Fruit fly (Drosophila melanogaster) Kc167 (cell line): Measurements from ENCODE around the gene CG18766.

Experiments
- Myc ChIP-seq: fragments of >200 bp; optimal IDR thresholded peaks from 2 replicates; lab custom pipeline; 2017; ENCODE audit warnings: missing external identifiers
- Sin3A ChIP-seq: fragments of >200 bp; optimal IDR thresholded peaks from 2 replicates; lab custom pipeline; 2018; ENCODE audit warnings: missing external identifiers
- h ChIP-seq: fragments of >200 bp; optimal IDR thresholded peaks from 3 replicates; lab custom pipeline; 2018; ENCODE audit warnings: missing external identifiers
- insv ChIP-seq: fragments of >200 bp; optimal IDR thresholded peaks from 3 replicates; lab custom pipeline; 2018; ENCODE audit warnings: missing external identifiers
- psq ChIP-seq: fragments of >200 bp; optimal IDR thresholded peaks from 2 replicates; lab custom pipeline; 2017; ENCODE audit warnings: missing external identifiers
- ttk ChIP-seq: sonication (Bioruptor generic); optimal IDR thresholded peaks from 2 replicates; lab custom pipeline; 2017; ENCODE audit warnings: missing external identifiers

Gene CG18766

DNA sequence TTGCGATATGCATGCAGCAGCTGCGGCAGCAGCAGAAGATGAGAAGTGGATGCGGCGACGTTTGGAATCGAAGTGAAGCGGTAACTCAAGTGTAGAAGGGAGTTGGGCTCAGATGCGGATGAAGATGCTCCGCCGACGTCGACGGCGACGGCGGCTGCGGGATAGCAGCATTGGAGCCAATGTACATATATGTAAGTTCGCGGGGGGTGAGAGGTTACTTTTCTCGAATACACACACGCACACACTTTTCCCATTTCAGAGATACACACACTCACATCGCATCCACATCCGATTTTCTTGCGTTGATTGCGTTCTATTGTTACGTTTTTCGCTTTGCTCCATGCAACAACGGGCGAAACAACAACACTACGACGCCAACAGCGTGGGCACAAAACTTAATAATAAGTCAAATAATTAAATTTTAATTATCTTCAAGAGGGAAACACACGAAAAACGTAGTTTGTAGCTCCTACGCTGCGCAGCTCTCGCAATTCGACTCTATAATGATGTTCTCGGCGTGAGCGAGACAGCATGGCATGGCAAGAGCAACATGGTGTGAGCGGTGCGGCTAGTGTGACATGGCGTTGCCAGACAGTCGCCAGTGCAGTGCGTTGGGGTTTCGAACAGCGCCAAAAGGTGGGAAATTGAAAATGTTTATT lies at the start of gene CG18766:
TSS of gene CG18766 (minus strand) at position 508 of the 659 bp plus-strand sequence.
- TF ChIP-seq psq (lab: Kevin White, UChicago) (no peak), ttk (lab: Kevin White, UChicago) (no peak), Sin3A (lab: Kevin White, UChicago) (no peak), insv (lab: Kevin White, UChicago) (no peak), h (lab: Kevin White, UChicago) (no peak), Myc (lab: Kevin White, UChicago) (no peak)

DNA sequence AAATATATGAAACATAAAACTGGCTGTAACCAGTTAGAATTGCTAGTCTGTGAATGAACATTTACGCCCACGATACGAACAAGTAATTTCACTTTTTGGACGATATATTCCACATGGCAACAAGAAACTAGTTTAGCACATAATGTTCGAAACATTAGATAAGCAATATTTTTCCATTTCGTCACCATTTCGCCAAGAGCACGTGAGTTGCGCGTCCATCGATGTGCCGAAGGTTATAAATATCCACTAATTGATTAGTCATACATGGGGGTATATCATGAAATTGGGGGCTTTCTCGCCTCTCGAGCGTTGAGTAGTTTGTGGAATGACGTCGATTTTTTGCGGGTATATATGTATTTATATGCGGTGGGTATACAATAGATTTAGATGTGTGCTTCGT lies 49.1 kb upstream of the CG18766 start:
- TF ChIP-seq Sin3A (lab: Kevin White, UChicago) (no peak), insv (lab: Kevin White, UChicago) (no peak), Myc (lab: Kevin White, UChicago) (no peak), ttk (lab: Kevin White, UChicago) (no peak), h (lab: Kevin White, UChicago) (no peak), psq (lab: Kevin White, UChicago) (no peak)

DNA sequence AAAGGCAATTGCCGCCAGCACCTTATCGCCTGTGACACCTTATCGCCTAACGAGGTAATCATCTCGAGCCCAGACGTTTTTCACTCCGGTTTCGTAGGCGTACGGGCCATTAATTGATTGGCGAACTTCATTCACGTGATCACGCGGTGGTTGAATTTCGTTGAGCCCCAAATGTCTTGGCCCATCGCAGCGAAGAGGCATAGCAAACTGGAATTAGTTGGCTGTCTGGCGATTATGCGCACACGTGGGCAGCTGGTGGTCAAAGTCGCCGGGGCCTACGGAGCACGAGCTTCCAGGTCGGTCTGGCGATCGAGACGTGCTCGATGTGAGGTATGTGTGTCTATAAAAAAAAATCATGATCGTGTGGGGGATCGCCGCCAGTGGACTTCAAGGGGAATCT lies 48.0 kb upstream of the CG18766 start:
- TF ChIP-seq Sin3A (lab: Kevin White, UChicago) (no peak), psq (lab: Kevin White, UChicago) (no peak), Myc (lab: Kevin White, UChicago) (no peak), insv (lab: Kevin White, UChicago) (no peak), ttk (lab: Kevin White, UChicago) (no peak), h (lab: Kevin White, UChicago) (no peak)

DNA sequence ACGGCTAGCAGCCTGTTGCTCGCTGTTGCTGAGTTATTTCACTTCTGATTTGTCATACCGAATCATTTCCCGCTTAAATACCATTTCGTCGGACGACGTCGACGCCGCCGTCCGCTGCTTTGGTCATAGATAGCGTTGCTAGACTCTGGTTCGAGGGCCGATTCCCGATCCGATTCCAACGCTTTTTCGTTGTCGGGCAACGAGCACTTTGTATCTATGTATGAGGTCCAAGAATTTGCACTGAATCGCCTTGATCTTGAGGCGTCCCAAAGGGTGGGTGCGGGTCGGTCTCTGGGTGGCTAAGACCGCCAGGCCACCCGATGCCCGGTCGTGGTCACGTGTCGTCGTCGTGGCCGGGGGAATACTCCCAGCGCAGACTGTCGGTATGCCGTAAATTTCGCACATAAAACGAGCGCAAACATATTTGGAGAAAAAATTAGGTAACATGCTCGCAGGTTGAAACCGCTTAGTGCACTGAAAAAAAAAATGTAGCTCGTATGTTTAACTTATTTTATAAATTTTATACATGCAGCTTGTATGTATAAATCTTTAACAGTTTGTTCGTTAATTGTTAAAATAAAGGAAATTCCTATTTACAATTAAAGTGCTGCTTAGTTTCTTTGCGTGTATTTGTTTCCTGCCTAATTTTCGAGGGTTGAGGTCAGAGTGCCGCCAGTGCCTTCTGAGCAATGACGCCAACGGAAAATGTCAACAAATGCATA lies 47.3 kb upstream of the CG18766 start, which contains the start of gene CG3348:
TSS of gene CG3348 (minus strand) at position 51 of the 722 bp plus-strand sequence.
- TF ChIP-seq psq (lab: Kevin White, UChicago): no peak
- no peak for TF ChIP-seq Myc (lab: Kevin White, UChicago)
- no peak for TF ChIP-seq ttk (lab: Kevin White, UChicago)
- no peak for TF ChIP-seq h (lab: Kevin White, UChicago)
- no peak for TF ChIP-seq insv (lab: Kevin White, UChicago)
- TF ChIP-seq Sin3A (lab: Kevin White, UChicago): no peak

DNA sequence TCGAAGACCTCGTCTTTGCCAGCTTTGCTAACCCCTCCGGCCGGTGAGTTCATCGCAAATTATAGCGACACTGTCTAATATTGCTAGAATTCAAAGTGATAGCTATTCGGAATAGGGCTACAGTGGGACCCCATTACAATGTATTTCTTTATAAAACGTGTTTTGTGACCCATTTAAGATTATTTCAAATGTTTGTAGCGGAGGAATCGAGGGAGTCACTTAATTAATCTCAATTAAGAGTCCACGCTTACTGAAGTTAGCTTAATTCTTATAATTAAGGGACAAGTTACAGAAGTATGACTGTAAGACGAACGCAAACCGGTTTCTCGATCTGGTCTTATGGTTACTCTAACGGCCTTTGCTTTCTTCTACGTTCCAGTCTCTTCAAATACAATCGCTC lies 44.6 kb upstream of the CG18766 start:
- TF ChIP-seq insv (lab: Kevin White, UChicago) (no peak), Sin3A (lab: Kevin White, UChicago) (no peak), Myc (lab: Kevin White, UChicago) (no peak), h (lab: Kevin White, UChicago) (no peak)

DNA sequence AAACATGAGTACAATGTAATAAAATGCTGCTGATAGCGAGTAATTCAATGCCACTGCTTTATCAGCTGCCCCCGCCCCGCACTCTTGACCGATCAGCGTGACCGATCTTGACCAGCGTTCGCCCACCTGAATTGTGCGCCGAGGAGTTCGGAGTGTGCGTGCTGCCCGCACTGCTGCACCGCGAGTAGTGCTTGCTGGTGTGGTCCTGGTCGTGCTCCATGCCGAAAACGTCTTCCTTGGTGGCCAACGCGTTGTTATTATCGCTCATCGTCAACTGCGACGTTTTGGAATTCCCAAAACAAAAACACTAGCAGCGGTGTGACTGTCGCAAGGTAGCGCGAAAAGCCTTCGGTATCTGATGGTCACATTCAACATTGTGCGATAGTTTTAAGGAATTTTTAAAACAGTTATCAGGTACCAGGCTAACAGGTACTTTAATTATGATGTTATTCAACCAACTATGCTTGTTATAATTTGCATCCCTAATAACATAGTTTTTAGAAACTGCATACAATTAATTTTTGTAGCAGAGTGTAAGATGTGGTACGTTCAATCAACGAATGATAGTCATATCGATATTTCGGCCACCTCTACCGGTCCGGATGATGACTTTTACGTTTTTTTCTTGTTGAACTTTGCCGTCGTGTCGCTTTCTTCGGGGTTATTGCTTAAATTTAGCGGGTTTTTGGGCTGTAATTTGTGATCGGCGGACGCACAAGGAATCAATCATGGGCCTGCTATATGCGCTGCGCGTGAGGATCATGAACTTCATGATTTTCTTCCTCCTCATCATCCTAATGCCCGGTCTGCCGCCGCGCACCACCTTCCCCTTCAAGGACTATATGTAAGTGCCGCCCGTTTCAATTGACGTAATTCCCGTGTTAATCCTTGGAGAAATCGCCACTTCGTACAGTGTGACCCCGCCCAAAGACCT lies 43.4 kb upstream of the CG18766 start, which contains the start of the genes bigmax and Hmu:
TSS of gene bigmax (minus strand) at position 325 of the 934 bp plus-strand sequence.
TSS of gene Hmu (plus strand) at position 568 of the 934 bp plus-strand sequence.
- no peak for TF ChIP-seq h (lab: Kevin White, UChicago)
- TF ChIP-seq ttk (lab: Kevin White, UChicago): no peak
- peak; percentile 38 for TF ChIP-seq Sin3A (lab: Kevin White, UChicago)
- no peak for TF ChIP-seq Myc (lab: Kevin White, UChicago)
- no peak for TF ChIP-seq psq (lab: Kevin White, UChicago)
- no peak for TF ChIP-seq insv (lab: Kevin White, UChicago)

DNA sequence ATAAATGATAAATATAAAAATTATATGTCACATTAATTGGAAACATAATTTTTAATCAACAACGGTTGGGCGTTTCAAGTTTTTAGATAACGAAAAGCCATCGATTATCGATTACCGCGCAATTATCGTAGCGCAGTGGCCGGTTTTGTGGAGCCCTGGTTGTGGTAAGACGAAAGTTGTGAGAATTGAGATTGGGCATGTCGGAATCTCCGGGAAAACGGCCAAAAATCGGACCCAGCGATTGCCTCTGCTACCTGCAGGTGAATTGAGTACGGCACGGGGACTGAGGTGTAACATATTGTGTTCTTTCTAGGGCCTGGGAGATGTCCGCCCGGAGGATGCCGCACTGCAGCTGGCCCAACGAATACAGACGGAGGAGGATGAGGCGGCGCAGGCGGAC lies 38.6 kb upstream of the CG18766 start, which contains the start of gene CG3368:
TSS of gene CG3368 (plus strand) at position 136 of the 400 bp plus-strand sequence.
- no peak for TF ChIP-seq psq (lab: Kevin White, UChicago)
- TF ChIP-seq Myc (lab: Kevin White, UChicago): no peak
- no peak for TF ChIP-seq h (lab: Kevin White, UChicago)
- no peak for TF ChIP-seq ttk (lab: Kevin White, UChicago)
- no peak for TF ChIP-seq Sin3A (lab: Kevin White, UChicago)
- TF ChIP-seq insv (lab: Kevin White, UChicago): no peak

DNA sequence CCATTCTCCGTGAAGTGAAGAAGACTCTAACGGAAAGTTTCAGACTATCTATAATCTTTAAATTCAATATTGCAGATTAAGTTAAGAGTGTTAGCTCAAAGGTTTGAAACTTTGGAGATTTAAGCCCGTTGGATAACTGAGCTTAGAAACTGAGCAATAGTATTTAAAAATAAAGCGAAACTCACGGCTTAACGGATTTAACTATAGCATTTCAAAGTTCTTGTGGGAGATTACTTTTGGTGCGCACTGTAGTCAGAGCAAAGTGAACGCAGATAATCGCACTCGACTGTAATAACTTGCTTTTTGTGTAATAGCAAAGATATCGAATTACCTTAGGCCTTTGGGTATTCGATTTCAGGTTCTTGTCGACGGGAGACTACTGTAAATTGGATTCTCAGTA lies 37.2 kb upstream of the CG18766 start, which contains the start of gene mrt:
TSS of gene mrt (minus strand) at position 376 of the 400 bp plus-strand sequence.
- TF ChIP-seq Myc (lab: Kevin White, UChicago): no peak
- TF ChIP-seq Sin3A (lab: Kevin White, UChicago): no peak
- no peak for TF ChIP-seq insv (lab: Kevin White, UChicago)
- TF ChIP-seq h (lab: Kevin White, UChicago): no peak
- no peak for TF ChIP-seq psq (lab: Kevin White, UChicago)
- no peak for TF ChIP-seq ttk (lab: Kevin White, UChicago)

DNA sequence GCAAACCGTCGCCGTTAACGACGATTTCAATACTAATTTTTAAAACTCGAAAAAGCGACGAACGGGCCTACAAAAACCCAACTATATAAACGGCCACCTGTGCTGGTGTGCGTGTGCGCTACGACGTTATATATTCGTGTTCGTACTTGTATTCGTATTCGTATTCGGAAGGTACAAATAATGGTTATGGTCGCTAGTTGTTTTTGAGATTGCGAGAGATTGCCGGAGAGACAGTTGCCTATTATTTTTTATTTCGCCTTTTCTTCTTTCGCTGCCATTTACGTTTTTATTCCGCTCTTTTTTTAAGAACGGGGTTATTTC lies 36.7 kb upstream of the CG18766 start:
- no peak for TF ChIP-seq ttk (lab: Kevin White, UChicago)
- no peak for TF ChIP-seq Myc (lab: Kevin White, UChicago)
- no peak for TF ChIP-seq psq (lab: Kevin White, UChicago)
- TF ChIP-seq h (lab: Kevin White, UChicago): no peak
- no peak for TF ChIP-seq Sin3A (lab: Kevin White, UChicago)
- TF ChIP-seq insv (lab: Kevin White, UChicago): no peak
